Fruit fly (Drosophila melanogaster): ENCODE results near the gene CG31142.

DNA sequence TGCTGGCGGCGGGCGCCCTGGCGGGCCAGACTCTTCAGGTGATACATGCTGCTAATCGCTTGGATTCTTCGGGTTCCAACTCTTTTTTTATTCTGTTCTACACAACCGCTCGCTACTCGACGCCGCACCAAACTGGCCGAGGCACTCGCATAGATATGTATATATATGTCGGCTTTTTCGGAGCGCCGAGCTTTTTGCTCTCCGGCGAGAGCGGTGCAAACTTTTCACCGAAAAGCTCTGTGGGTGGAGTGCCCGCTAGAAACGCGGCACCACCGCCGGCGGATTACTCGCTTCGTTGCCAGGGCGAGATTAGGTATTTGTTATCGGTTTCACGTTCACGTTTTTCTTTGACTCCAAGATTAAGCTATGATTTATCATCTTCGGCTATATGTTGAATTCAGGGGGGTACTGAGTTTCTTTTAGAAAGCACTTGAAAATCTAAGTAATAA is 13.9 kb downstream of the CG31142 start, which contains the start of gene Gdh:
- TF ChIP-seq CG10669 (GFP tag; optimal IDR thresholded peaks at IDR 0.05) (no peak), CG6163 (GFP tag; IDR thresholded peaks at IDR 0.05) (peak; percentile 43; the same call in 2 of the 3 replicates), Blimp-1 (GFP tag; optimal IDR thresholded peaks at IDR 0.05) (no peak), Sox14 (GFP tag; optimal IDR thresholded peaks at IDR 0.05) (no peak), fd85E (GFP tag; optimal IDR thresholded peaks at IDR 0.05) (no peak), CG31627 (GFP tag; optimal IDR thresholded peaks at IDR 0.05) (no peak), CG8319 (GFP tag; optimal IDR thresholded peaks at IDR 0.05) (no peak), CG34406 (GFP tag; optimal IDR thresholded peaks at IDR 0.05) (no peak)

Data from whole organism, prepupa.